Fruit fly (Drosophila melanogaster): ENCODE measurements around the gene Ugt307A1.

Ugt307A1 gene

DNA sequence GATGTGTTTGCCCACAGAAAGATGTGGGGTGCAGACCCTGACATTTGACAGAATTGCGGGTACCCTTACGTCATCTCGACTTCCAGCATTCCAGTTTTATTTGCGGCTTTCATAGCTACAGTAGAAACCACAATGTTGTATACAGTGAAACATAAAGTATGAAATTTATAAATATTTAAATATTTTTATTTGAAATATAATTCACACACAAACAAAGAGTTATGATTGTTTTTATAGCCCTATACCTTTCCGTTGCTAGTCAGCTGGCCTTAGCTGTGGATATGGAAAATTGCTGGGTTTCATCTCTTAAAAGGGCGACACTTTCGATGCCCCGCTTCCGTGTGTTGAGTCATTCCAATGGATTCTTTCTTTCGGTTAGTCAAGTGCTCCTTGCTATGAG, 23.1 kb downstream of the Ugt307A1 start (continued):
- no peak for TF ChIP-seq Myb (GFP tag; optimal IDR thresholded peaks at IDR 0.05)
- TF ChIP-seq salm (tag; optimal IDR thresholded peaks at IDR 0.05), result no peak
- TF ChIP-seq al (GFP tag; IDR thresholded peaks at IDR 0.05), result no peak
- TF ChIP-seq CG6689 (GFP tag; IDR thresholded peaks at IDR 0.05), result peak; percentile 22; the same call in 1 of the 2 replicates
- no peak for TF ChIP-seq nau (GFP tag; optimal IDR thresholded peaks at IDR 0.05)
- no peak for TF ChIP-seq Abd-B (GFP tag; optimal IDR thresholded peaks at IDR 0.05)
- no peak for TF ChIP-seq Awh (GFP tag; IDR thresholded peaks at IDR 0.05)
- no peak for TF ChIP-seq CG11085 (GFP tag; IDR thresholded peaks at IDR 0.05)
- TF ChIP-seq CG12299 (tag; optimal IDR thresholded peaks at IDR 0.05), result no peak
- no peak for TF ChIP-seq dmrt11E (tag; optimal IDR thresholded peaks at IDR 0.05)
- no peak for TF ChIP-seq CG9932 (GFP tag; IDR thresholded peaks at IDR 0.05)
- no peak for TF ChIP-seq maf-S (GFP tag; optimal IDR thresholded peaks at IDR 0.05)
- no peak for TF ChIP-seq CG7357 (GFP tag; IDR thresholded peaks at IDR 0.05)
- TF ChIP-seq CG8944 (GFP tag; optimal IDR thresholded peaks at IDR 0.05), result no peak
- TF ChIP-seq CG3838 (GFP tag; optimal IDR thresholded peaks at IDR 0.05), result no peak
- no peak for TF ChIP-seq Hr39 (optimal IDR thresholded peaks at IDR 0.05)
- no peak for TF ChIP-seq Rx (GFP tag; IDR thresholded peaks at IDR 0.05)
- TF ChIP-seq Hey (tag; optimal IDR thresholded peaks at IDR 0.05), result no peak
- TF ChIP-seq zen2 (GFP tag; IDR thresholded peaks at IDR 0.05; ENCODE audit: partially characterized antibody), result no peak
- no peak for TF ChIP-seq Lim3 (GFP tag; IDR thresholded peaks at IDR 0.05)
- 0 out of 2 replicates have a peak, but pooled peaks have one; percentile 16 for TF ChIP-seq peb (GFP tag; IDR thresholded peaks at IDR 0.05)
- peak; percentile 38 for TF ChIP-seq CG10147 (GFP tag; optimal IDR thresholded peaks at IDR 0.05)
- TF ChIP-seq CG30020 (tag; optimal IDR thresholded peaks at IDR 0.05), result no peak
- no peak for TF ChIP-seq NK7.1 (GFP tag; optimal IDR thresholded peaks at IDR 0.05)
- no peak for TF ChIP-seq CG17361 (GFP tag; IDR thresholded peaks at IDR 0.05)
- no peak for TF ChIP-seq CG13424 (tag; optimal IDR thresholded peaks at IDR 0.05)
- peak; percentile 60 for TF ChIP-seq D19A (tag; optimal IDR thresholded peaks at IDR 0.05)
- no peak for TF ChIP-seq CkIIα-i1 (GFP tag; IDR thresholded peaks at IDR 0.05)
- TF ChIP-seq fu2 (GFP tag; optimal IDR thresholded peaks at IDR 0.05), result no peak
- no peak for TF ChIP-seq cas (GFP tag; IDR thresholded peaks at IDR 0.05)
- TF ChIP-seq CG2712 (tag; optimal IDR thresholded peaks at IDR 0.05), result peak; percentile 36
- no peak for TF ChIP-seq Lpt (GFP tag; optimal IDR thresholded peaks at IDR 0.05)
- TF ChIP-seq Xrp1 (GFP tag; IDR thresholded peaks at IDR 0.05), result peak; percentile 47
- TF ChIP-seq klu (GFP tag; IDR thresholded peaks at IDR 0.05), result no peak
- no peak for TF ChIP-seq fd96Cb (tag; optimal IDR thresholded peaks at IDR 0.05)
- no peak for TF ChIP-seq run (tag; optimal IDR thresholded peaks at IDR 0.05)
- peak; percentile 16 for TF ChIP-seq Oli (tag; optimal IDR thresholded peaks at IDR 0.05)
- no peak for TF ChIP-seq CG2889 (GFP tag; IDR thresholded peaks at IDR 0.05)
- TF ChIP-seq dan (GFP tag; IDR thresholded peaks at IDR 0.05), result no peak
- no peak for TF ChIP-seq Doc2 (GFP tag; IDR thresholded peaks at IDR 0.05)
- TF ChIP-seq row (GFP tag; IDR thresholded peaks at IDR 0.05), result peak; percentile 45; the same call in 2 of the 3 replicates
- TF ChIP-seq dati (GFP tag; IDR thresholded peaks at IDR 0.05), result no peak
- TF ChIP-seq cwo (GFP tag; optimal IDR thresholded peaks at IDR 0.05), result no peak
- TF ChIP-seq CG10543 (GFP tag; optimal IDR thresholded peaks at IDR 0.05), result no peak
- TF ChIP-seq amos (GFP tag; IDR thresholded peaks at IDR 0.05; ENCODE audit: partially characterized antibody), result no peak
- TF ChIP-seq shn (GFP tag; optimal IDR thresholded peaks at IDR 0.05), result no peak
- TF ChIP-seq CTCF (GFP tag; optimal IDR thresholded peaks at IDR 0.05), result no peak
- TF ChIP-seq rib (GFP tag; IDR thresholded peaks at IDR 0.05), result no peak
- no peak for TF ChIP-seq CG14710 (tag; optimal IDR thresholded peaks at IDR 0.05)
- no peak for TF ChIP-seq lov (optimal IDR thresholded peaks at IDR 0.05)
- no peak for TF ChIP-seq lov (GFP tag; IDR thresholded peaks at IDR 0.05)
- TF ChIP-seq CG11504 (tag; optimal IDR thresholded peaks at IDR 0.05), result peak; percentile 57
- TF ChIP-seq Nf-YC (tag; optimal IDR thresholded peaks at IDR 0.05), result no peak
- TF ChIP-seq tna (GFP tag; IDR thresholded peaks at IDR 0.05; ENCODE audit: partially characterized antibody), result no peak
